Fruit fly (Drosophila melanogaster): ENCODE data around the gene dsh.

The dsh gene

dm6 chrX:11391364-11391915 lies 35.8 kb downstream of the dsh start:
- no peak for TF ChIP-seq psq (optimal IDR thresholded peaks at IDR 0.05)
- TF ChIP-seq h (optimal IDR thresholded peaks at IDR 0.05) = no peak
- no peak for TF ChIP-seq ttk (optimal IDR thresholded peaks at IDR 0.05)
- no peak for TF ChIP-seq Sin3A (optimal IDR thresholded peaks at IDR 0.05)
- TF ChIP-seq Myc (optimal IDR thresholded peaks at IDR 0.05) = no peak
- no peak for TF ChIP-seq insv (optimal IDR thresholded peaks at IDR 0.05)

dm6 chrX:11393003-11393620 lies 37.4 kb downstream of the dsh start:
- TF ChIP-seq h (optimal IDR thresholded peaks at IDR 0.05) (no peak), insv (optimal IDR thresholded peaks at IDR 0.05) (no peak), psq (optimal IDR thresholded peaks at IDR 0.05) (no peak), Sin3A (optimal IDR thresholded peaks at IDR 0.05) (no peak), ttk (optimal IDR thresholded peaks at IDR 0.05) (no peak), Myc (optimal IDR thresholded peaks at IDR 0.05) (no peak)

DNA sequence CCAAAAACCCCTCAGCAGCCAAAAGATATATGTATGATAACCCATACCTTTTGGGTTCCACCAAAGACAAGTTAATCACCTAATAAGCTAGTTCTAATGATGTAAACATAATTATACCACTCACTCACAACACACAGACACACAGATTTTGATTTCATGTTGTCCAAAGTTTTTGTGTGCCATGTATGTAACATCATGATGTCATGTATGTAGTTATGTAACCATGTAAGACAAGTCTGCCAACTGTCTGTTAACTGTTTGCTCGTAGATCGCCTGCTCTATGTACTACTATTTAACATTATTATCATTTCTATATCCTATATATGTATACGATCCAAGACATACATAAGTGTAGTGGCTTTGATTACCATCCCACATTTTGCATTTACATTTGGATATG lies 48.6 kb downstream of the dsh start:
- TF ChIP-seq Myc (optimal IDR thresholded peaks at IDR 0.05) = no peak
- TF ChIP-seq h (optimal IDR thresholded peaks at IDR 0.05) = no peak
- no peak for TF ChIP-seq psq (optimal IDR thresholded peaks at IDR 0.05)
- TF ChIP-seq insv (optimal IDR thresholded peaks at IDR 0.05) = no peak
- TF ChIP-seq Sin3A (optimal IDR thresholded peaks at IDR 0.05) = no peak
- no peak for TF ChIP-seq ttk (optimal IDR thresholded peaks at IDR 0.05)
